Worm (Caenorhabditis elegans) whole organism, L4 larva: ENCODE data around the gene catp-2.

ENCODE experiments used
- R02D3.7 ChIP-seq: fragments of 150-350 bp; sonication (generic microtip); optimal IDR thresholded peaks from 3 replicates; lab custom pipeline; 2014; ENCODE audit warnings: missing biosample characterization, missing genetic modification characterization
- ZK546.5 ChIP-seq, 2 experiments: sonication (generic microtip); optimal IDR thresholded peaks; 2 replicates each; lab custom pipeline; 2017; ENCODE audit warnings: missing biosample characterization in 2 of 2, missing genetic modification characterization in 2 of 2
- pha-4 ChIP-seq, 2 experiments: fragments of 150-350 bp in 1 of 2; fragments of 200-800 bp in 1 of 2; sonication (Bioruptor generic) in 1 of 2; IDR thresholded peaks in 1 of 2; optimal IDR thresholded peaks in 1 of 2; 2 replicates each; pipeline versions ENCODE4 v1.3.6 to Lab custom; 2014 to 2022; ENCODE audit warnings: missing genetic modification characterization in 2 of 2, missing genetic modification reagents in 2 of 2, missing biosample characterization in 1 of 2, missing compliant biosample characterization in 1 of 2
- pqm-1 ChIP-seq: sonication (generic microtip); optimal IDR thresholded peaks from 2 replicates; lab custom pipeline; 2017; ENCODE audit warnings: missing biosample characterization, missing genetic modification characterization

- no peak for TF ChIP-seq ZK546.5 (tag; optimal IDR thresholded peaks at IDR 0.05; lab: Kevin White, UChicago)
- no peak for TF ChIP-seq R02D3.7 (tag; lab: Kevin White, UChicago)
- no peak for TF ChIP-seq pqm-1 (tag; lab: Kevin White, UChicago)
- no peak for TF ChIP-seq pha-4 (GFP tag; IDR thresholded peaks at IDR 0.05; lab: Robert Waterston, UW)
- TF ChIP-seq pha-4 (tag; optimal IDR thresholded peaks at IDR 0.05; lab: Kevin White, UChicago) = no peak
These were observed 35.0 kb downstream of the catp-2 start for ce11 chrV:4969503-4969902.
